Worm (Caenorhabditis elegans) whole organism, mixed stage, embryonic: ENCODE measurements around the gene algn-9.

Source experiments
- M03D4.4 ChIP-seq: sonication (generic microtip); optimal IDR thresholded peaks from 2 replicates; lab custom pipeline; 2017; ENCODE audit warnings: mild to moderate bottlenecking, missing genetic modification characterization, missing compliant biosample characterization
- elt-3 ChIP-seq: fragments of 150-350 bp; optimal IDR thresholded peaks from 2 replicates; lab custom pipeline; 2014; ENCODE audit warnings: missing biosample characterization, missing genetic modification characterization
- hlh-1 ChIP-seq: fragments of 150-350 bp; optimal IDR thresholded peaks from 2 replicates; lab custom pipeline; 2014; ENCODE audit warnings: missing biosample characterization, missing genetic modification reagents, missing genetic modification characterization
- lin-13 ChIP-seq: fragments of 150-350 bp; optimal IDR thresholded peaks from 2 replicates; lab custom pipeline; 2014; ENCODE audit warnings: missing biosample characterization, missing genetic modification characterization
- lsy-2 ChIP-seq: fragments of 150-350 bp; optimal IDR thresholded peaks from 2 replicates; lab custom pipeline; 2014; ENCODE audit warnings: missing biosample characterization, missing genetic modification characterization
- mls-2 ChIP-seq: sonication (generic microtip); optimal IDR thresholded peaks from 2 replicates; lab custom pipeline; 2016; ENCODE audit warnings: mild to moderate bottlenecking, missing genetic modification characterization, moderate library complexity, missing compliant biosample characterization
- unc-39 ChIP-seq: fragments of 150-350 bp; optimal IDR thresholded peaks from 2 replicates; lab custom pipeline; 2014; ENCODE audit warnings: missing biosample characterization, missing genetic modification characterization

ce11 chrII:10551985-10552736 lies 32.0 kb upstream of the algn-9 start:
- TF ChIP-seq lin-13 (tag; lab: Kevin White, UChicago): no peak
- TF ChIP-seq elt-3 (tag; lab: Kevin White, UChicago): no peak
- peak; percentile 49 for TF ChIP-seq hlh-1 (tag; lab: Kevin White, UChicago)
- peak; percentile 9 for TF ChIP-seq mls-2 (tag; lab: Kevin White, UChicago)
- TF ChIP-seq M03D4.4 (tag; lab: Kevin White, UChicago): no peak
- peak; percentile 21 for TF ChIP-seq lsy-2 (tag; lab: Kevin White, UChicago)
- no peak for TF ChIP-seq unc-39 (tag; lab: Kevin White, UChicago)
